Worm (Caenorhabditis elegans) whole organism, midembryonic: ENCODE data around the gene Y73C8B.2.

ENCODE experiments used
- T22C8.4 ChIP-seq: fragments of 200-800 bp; sonication (Bioruptor generic); IDR thresholded peaks from 2 replicates; pipeline ENCODE4 v1.3.6; 2022; ENCODE audit warnings: missing genetic modification characterization, missing compliant biosample characterization
- cog-1 ChIP-seq: sonication (generic microtip); optimal IDR thresholded peaks from 2 replicates; lab custom pipeline; 2016; ENCODE audit warnings: missing genetic modification characterization, missing compliant biosample characterization
- flt-1 ChIP-seq: fragments of 200-800 bp; sonication (Bioruptor generic); IDR thresholded peaks from 2 replicates; pipeline ENCODE4 v1.3.6; 2022; ENCODE audit warnings: missing genetic modification characterization, missing compliant biosample characterization
- klf-2 ChIP-seq: fragments of 200-800 bp; sonication (Bioruptor generic); conservative IDR thresholded peaks from 2 replicates; pipeline ENCODE4 v1.3.6; 2022; ENCODE audit warnings: missing genetic modification reagents, missing genetic modification characterization, missing compliant biosample characterization
- med-1 ChIP-seq: sonication (generic microtip); optimal IDR thresholded peaks from 2 replicates; lab custom pipeline; 2017; ENCODE audit warnings: missing genetic modification characterization, mild to moderate bottlenecking, missing compliant biosample characterization, antibody characterized with exemption, missing genetic modification reagents; ENCODE audit not compliant: insufficient read depth
- ref-1 ChIP-seq: fragments of 200-800 bp; sonication (Bioruptor generic); conservative IDR thresholded peaks from 2 replicates; pipeline ENCODE4 v1.3.6; 2022; ENCODE audit warnings: missing genetic modification reagents, missing genetic modification characterization, missing compliant biosample characterization
- tab-1 ChIP-seq: fragments of 200-800 bp; sonication (Bioruptor generic); IDR thresholded peaks from 2 replicates; pipeline ENCODE4 v1.3.6; 2022; ENCODE audit warnings: missing genetic modification characterization, missing compliant biosample characterization
- ztf-23 ChIP-seq: fragments of 200-800 bp; sonication (Bioruptor generic); IDR thresholded peaks from 2 replicates; pipeline ENCODE4 v1.3.6; 2022; ENCODE audit warnings: missing genetic modification reagents, missing genetic modification characterization, missing compliant biosample characterization
- ztf-29 ChIP-seq: fragments of 200-800 bp; sonication (Bioruptor generic); IDR thresholded peaks from 2 replicates; pipeline ENCODE4 v1.3.6; 2022; ENCODE audit warnings: missing genetic modification reagents, missing genetic modification characterization, missing compliant biosample characterization

The Y73C8B.2 gene

DNA sequence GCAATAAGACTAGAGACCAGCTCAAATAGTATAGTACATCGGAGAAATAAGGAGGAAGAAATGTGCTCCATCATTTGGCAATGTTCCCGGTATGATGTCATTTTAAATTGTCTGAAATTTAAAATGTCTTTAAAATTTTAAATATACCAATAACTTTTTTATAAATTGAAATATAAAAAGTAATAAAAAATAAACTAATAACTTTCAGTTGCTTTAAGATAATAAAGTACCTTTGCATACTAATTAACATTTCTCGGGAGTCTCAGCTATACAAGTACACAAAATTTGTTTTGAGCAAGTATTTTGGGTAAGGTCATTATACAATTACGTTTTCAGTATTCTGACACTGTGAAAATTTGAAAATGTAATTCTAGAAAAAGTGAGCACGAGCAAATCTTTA, 42.9 kb downstream of the Y73C8B.2 start, which contains the start of gene srab-6:
TSS of gene srab-6 (minus strand) at position 101 of the 400 bp plus-strand sequence.
- TF ChIP-seq flt-1 = no peak
- TF ChIP-seq klf-2 (GFP tag; lab: Robert Waterston, UW) = no peak
- TF ChIP-seq ztf-23 (GFP tag; lab: Robert Waterston, UW) = no peak
- no peak for TF ChIP-seq med-1 (GFP tag; lab: Kevin White, UChicago)
- TF ChIP-seq cog-1 (tag; lab: Kevin White, UChicago) = no peak
- TF ChIP-seq ztf-29 = no peak
- TF ChIP-seq ref-1 (GFP tag; lab: Robert Waterston, UW) = no peak
- TF ChIP-seq T22C8.4 (GFP tag; lab: Robert Waterston, UW) = no peak
- TF ChIP-seq tab-1 = no peak

DNA sequence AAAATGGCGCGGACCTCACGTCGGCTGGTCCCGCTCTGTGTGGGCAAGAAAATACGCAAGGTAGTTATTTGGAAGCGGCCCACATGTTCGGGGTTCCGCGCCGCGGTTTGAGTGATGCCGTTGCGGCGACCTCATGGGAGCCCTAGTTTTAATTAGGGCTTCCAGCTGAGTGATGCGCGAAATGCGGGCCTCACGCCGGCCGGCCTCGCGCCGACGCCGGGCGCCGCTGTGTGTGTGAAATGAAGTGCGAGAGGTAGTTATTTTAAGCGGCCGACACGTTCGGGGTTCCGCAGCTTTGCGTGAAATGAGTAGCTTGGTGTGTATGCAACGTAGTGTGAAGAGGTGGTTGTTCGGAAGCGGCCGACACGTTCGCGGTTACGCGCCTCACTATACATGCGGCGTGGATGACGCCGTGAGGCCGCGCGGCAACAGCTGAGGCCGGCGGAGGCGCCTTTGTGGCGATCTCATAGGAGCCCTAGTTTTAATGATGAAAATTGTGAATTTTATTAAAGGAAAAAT, 44.8 kb downstream of the Y73C8B.2 start:
- no peak for TF ChIP-seq ztf-23 (GFP tag; lab: Robert Waterston, UW)
- TF ChIP-seq cog-1 (tag; lab: Kevin White, UChicago) = no peak
- TF ChIP-seq ztf-29 = no peak

DNA sequence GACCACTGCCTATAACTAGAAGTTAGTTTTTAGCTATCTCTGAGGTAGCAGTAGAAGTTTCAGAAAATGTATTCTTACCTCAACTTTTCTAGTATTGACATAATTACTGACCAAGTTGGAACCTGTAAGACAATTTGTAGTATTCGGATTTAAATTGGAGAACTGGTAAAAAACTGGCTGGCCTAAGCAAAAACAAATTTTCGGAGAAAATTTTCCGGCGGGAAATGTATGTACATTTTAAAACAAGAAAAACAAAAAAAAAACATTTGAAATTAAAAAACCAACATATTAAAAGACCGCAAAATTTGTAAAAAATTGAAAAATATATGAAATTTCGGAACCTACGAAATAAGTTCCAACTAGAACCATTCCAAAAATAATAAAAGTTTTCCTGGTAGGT, 47.9 kb downstream of the Y73C8B.2 start, which contains the start of gene srab-11:
TSS of gene srab-11 (minus strand) at position 101 of the 400 bp plus-strand sequence.
- TF ChIP-seq T22C8.4 (GFP tag; lab: Robert Waterston, UW) (no peak), flt-1 (no peak), ref-1 (GFP tag; lab: Robert Waterston, UW) (no peak), ztf-23 (GFP tag; lab: Robert Waterston, UW) (no peak), tab-1 (no peak), med-1 (GFP tag; lab: Kevin White, UChicago) (no peak), ztf-29 (no peak)

- TF ChIP-seq ztf-29 (no peak), tab-1 (0 out of 2 replicates have a peak, but pooled peaks have one; percentile 37), med-1 (GFP tag; lab: Kevin White, UChicago) (no peak), T22C8.4 (GFP tag; lab: Robert Waterston, UW) (no peak), ref-1 (GFP tag; lab: Robert Waterston, UW) (no peak)
Measured at ce11 chrV:3145241-3145640, 49.6 kb downstream of the Y73C8B.2 start.

DNA sequence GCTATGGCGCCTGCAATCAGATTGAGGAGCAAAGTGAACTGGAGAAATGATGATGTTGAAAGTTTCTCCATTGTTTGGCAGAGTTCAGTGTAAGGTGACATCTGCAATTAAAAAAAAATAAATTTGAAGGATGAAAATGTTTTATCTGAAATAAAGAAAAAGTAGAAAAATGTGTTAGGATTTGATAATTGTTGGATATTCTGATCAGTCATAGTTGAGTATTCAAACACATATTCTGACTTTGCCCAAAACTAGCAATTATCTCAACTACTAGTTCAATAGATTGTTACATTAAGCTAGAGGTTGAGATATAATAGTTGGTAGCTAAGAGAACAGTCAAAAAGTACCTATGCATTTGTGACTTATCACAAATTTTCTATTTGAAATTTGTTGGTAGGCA, 50.3 kb downstream of the Y73C8B.2 start, which contains the start of gene srab-10:
TSS of gene srab-10 (minus strand) at position 101 of the 400 bp plus-strand sequence.
- TF ChIP-seq med-1 (GFP tag; lab: Kevin White, UChicago) = no peak
- no peak for TF ChIP-seq T22C8.4 (GFP tag; lab: Robert Waterston, UW)
- TF ChIP-seq klf-2 (GFP tag; lab: Robert Waterston, UW) = no peak
- TF ChIP-seq ztf-23 (GFP tag; lab: Robert Waterston, UW) = no peak
- TF ChIP-seq ref-1 (GFP tag; lab: Robert Waterston, UW) = no peak
- TF ChIP-seq tab-1 = no peak
- no peak for TF ChIP-seq ztf-29
- no peak for TF ChIP-seq flt-1
- no peak for TF ChIP-seq cog-1 (tag; lab: Kevin White, UChicago)
